Fruit fly (Drosophila melanogaster): ENCODE data around the gene bon.
A peak's percentile ranks its signal among the peaks of the same experiment; 100 is the strongest.

Gene bon

DNA sequence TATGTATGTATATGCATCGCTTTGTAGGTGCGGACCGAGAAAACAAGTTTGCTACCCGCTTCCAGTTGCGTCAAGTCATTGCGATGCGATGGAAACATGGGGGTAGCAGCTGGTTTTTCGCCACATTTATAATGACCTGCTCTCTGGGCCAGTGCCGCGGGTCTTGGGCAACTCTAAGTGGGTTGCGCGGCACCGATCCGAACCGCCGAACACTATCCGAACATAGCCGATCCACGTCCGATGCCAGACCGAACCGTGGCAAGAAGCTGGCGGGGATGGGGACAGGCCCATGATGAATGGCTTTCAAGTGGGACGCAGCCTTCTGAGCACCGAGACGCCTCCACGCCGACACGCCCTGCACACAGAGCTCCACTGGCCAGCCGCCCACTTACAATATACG is 11.1 kb downstream of the bon start (continued):
- no peak for TF ChIP-seq CG11762 (GFP tag; optimal IDR thresholded peaks at IDR 0.05; ENCODE audit: insufficient read depth)
- no peak for TF ChIP-seq CG6808 (GFP tag; optimal IDR thresholded peaks at IDR 0.05)
- no peak for TF ChIP-seq CG4318 (GFP tag; optimal IDR thresholded peaks at IDR 0.05)
- no peak for TF ChIP-seq Met (GFP tag; optimal IDR thresholded peaks at IDR 0.05)
- TF ChIP-seq Eip93F (GFP tag; optimal IDR thresholded peaks at IDR 0.05) = no peak
- TF ChIP-seq CG6792 (GFP tag; optimal IDR thresholded peaks at IDR 0.05) = no peak
- no peak for TF ChIP-seq Gug (GFP tag; IDR thresholded peaks at IDR 0.05)
- TF ChIP-seq CG8632 (GFP tag; optimal IDR thresholded peaks at IDR 0.05) = no peak
- no peak for TF ChIP-seq fkh (GFP tag; optimal IDR thresholded peaks at IDR 0.05)
- no peak for TF ChIP-seq Ets21C (GFP tag; optimal IDR thresholded peaks at IDR 0.05)
- no peak for TF ChIP-seq esn (GFP tag; optimal IDR thresholded peaks at IDR 0.05)
- TF ChIP-seq CG6854 (GFP tag; optimal IDR thresholded peaks at IDR 0.05) = no peak
- TF ChIP-seq CG6276 (GFP tag; optimal IDR thresholded peaks at IDR 0.05) = peak; percentile 20
- TF ChIP-seq CG1621 (tag; optimal IDR thresholded peaks at IDR 0.05) = peak; percentile 59
- TF ChIP-seq CG7368 (GFP tag; optimal IDR thresholded peaks at IDR 0.05) = no peak
- no peak for TF ChIP-seq CG11902 (GFP tag; optimal IDR thresholded peaks at IDR 0.05)
- no peak for TF ChIP-seq Sox15 (GFP tag; optimal IDR thresholded peaks at IDR 0.05)

DNA sequence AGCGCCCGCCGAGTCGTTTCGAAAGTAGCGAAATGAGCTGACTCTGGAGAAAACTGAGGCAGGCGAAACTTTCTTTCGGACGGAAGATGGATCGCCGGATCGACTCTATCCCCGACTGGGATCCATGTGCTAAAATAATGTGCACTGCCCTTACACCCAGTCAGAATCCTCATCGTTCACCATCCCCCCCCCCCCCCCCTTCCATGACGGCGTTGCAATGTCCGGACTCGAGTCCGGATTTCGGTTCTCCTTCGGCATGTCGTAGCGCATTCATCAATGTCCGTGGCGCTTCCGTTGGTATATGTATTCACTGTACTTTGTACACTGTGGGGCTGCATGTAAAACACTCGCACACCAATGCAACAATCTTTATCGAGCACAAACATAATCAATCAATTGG is 12.1 kb downstream of the bon start:
- TF ChIP-seq lz (GFP tag; optimal IDR thresholded peaks at IDR 0.05) (no peak), Gug (GFP tag; IDR thresholded peaks at IDR 0.05) (no peak), CG1621 (tag; optimal IDR thresholded peaks at IDR 0.05) (peak; percentile 6)

DNA sequence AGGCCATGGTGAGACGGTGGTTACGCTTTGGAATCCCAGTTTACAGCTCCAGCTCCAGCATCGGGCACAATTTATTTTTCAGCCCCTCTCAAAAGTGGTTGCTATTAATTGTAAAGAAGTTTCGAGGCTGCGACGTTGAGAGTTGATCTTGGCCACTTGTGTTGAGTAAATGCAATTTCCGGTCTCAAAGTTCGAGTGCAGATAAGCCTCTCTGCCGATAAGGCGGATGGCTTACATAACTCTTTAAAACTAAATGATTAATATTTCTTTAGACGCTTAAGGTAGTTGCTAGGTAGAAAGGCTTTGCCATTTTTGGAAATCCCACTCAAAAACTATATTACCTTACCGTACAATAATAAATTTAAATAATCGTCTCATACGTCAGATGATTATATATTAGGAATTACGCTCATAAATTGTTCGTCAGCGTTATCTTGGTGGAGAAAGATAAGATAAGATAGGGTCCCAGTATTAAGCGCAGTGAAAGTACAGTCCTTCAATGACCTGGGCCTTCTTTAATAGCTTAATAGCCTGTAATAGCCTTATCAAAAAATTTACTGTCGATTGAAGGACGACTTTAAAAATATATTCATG is 12.7 kb downstream of the bon start:
- no peak for TF ChIP-seq CG6792 (GFP tag; optimal IDR thresholded peaks at IDR 0.05)
- no peak for TF ChIP-seq Hr4 (GFP tag; optimal IDR thresholded peaks at IDR 0.05)
- no peak for TF ChIP-seq ss (GFP tag; optimal IDR thresholded peaks at IDR 0.05)
- TF ChIP-seq Hr39 (GFP tag; optimal IDR thresholded peaks at IDR 0.05) = no peak
- TF ChIP-seq spab (GFP tag; optimal IDR thresholded peaks at IDR 0.05) = no peak
- TF ChIP-seq Sox102F (GFP tag; optimal IDR thresholded peaks at IDR 0.05) = no peak
- TF ChIP-seq topi (GFP tag; optimal IDR thresholded peaks at IDR 0.05) = no peak
- TF ChIP-seq pdm3 (GFP tag; optimal IDR thresholded peaks at IDR 0.05) = no peak
- no peak for TF ChIP-seq CG6163 (GFP tag; IDR thresholded peaks at IDR 0.05)
- TF ChIP-seq CG32006 (GFP tag; optimal IDR thresholded peaks at IDR 0.05) = no peak
- TF ChIP-seq dsx (GFP tag; optimal IDR thresholded peaks at IDR 0.05; ENCODE audit: poor library complexity, severe bottlenecking) = no peak

DNA sequence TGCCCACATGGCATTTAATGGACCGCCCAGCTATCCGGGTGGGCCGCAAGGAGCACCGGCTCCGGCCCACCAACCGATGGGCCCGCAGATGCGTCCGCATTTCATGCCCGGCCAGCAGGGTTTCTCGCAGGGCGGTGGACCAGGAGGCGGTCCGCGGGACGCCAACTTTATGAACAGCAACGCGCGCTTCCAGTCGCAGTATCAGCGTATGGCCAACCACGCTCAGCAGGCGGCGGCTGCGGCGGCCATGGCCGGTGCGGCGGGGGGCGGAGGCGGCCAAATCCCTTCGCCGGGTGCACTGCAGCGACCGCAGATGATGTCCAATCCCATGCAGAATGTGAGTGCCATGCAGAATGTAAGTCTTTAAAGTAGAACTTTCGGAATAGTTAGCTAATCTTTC is 15.3 kb downstream of the bon start:
- TF ChIP-seq Hr39 (GFP tag; optimal IDR thresholded peaks at IDR 0.05) (no peak), CG6276 (GFP tag; optimal IDR thresholded peaks at IDR 0.05) (no peak), Hr4 (GFP tag; optimal IDR thresholded peaks at IDR 0.05) (no peak)

DNA sequence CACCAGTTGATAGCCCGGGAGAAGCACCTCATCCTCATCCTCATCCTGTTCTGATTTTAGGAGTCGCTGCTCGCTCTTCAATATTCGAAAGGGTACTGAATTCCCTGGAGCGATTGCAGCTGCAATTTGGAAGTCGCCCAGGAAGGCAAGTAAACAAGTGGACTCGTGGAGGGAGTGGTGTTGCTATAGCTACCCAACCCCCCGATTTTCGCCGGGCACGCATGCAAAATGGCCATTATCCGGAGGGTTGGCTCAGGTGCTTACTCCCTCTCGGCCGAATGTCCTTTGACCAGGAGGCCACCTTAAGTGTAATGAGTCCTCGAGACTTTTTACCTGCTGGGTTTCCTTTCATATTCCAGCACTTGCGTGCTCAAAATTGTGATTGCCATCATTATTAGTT is 23.9 kb downstream of the bon start, which contains the start of gene CG15923:
TSS of gene CG15923 (minus strand) at position 101 of the 400 bp plus-strand sequence.
- no peak for TF ChIP-seq CG11902 (GFP tag; optimal IDR thresholded peaks at IDR 0.05)
- no peak for TF ChIP-seq vri (GFP tag; optimal IDR thresholded peaks at IDR 0.05)
- no peak for TF ChIP-seq ss (GFP tag; optimal IDR thresholded peaks at IDR 0.05)
- TF ChIP-seq eg (GFP tag; IDR thresholded peaks at IDR 0.05) = no peak
- no peak for TF ChIP-seq dac (GFP tag; optimal IDR thresholded peaks at IDR 0.05)
- no peak for TF ChIP-seq CG8319 (GFP tag; optimal IDR thresholded peaks at IDR 0.05)
- no peak for TF ChIP-seq dsx (GFP tag; optimal IDR thresholded peaks at IDR 0.05; ENCODE audit: poor library complexity, severe bottlenecking)
- TF ChIP-seq CG4318 (GFP tag; optimal IDR thresholded peaks at IDR 0.05) = no peak
- no peak for TF ChIP-seq Met (GFP tag; optimal IDR thresholded peaks at IDR 0.05)
- no peak for TF ChIP-seq pdm3 (GFP tag; optimal IDR thresholded peaks at IDR 0.05)
- no peak for TF ChIP-seq Ets21C (GFP tag; optimal IDR thresholded peaks at IDR 0.05)
- TF ChIP-seq fd59A (GFP tag; optimal IDR thresholded peaks at IDR 0.05) = no peak
- TF ChIP-seq esn (GFP tag; optimal IDR thresholded peaks at IDR 0.05) = no peak
- TF ChIP-seq CG15336 (GFP tag; IDR thresholded peaks at IDR 0.05) = no peak
- TF ChIP-seq Ets96B (tag; optimal IDR thresholded peaks at IDR 0.05) = no peak
- TF ChIP-seq CG10631 (GFP tag; optimal IDR thresholded peaks at IDR 0.05) = no peak
- no peak for TF ChIP-seq CG16779 (tag; optimal IDR thresholded peaks at IDR 0.05)
- TF ChIP-seq Hr4 (GFP tag; optimal IDR thresholded peaks at IDR 0.05) = no peak
- no peak for TF ChIP-seq CG3032 (tag; optimal IDR thresholded peaks at IDR 0.05)
- TF ChIP-seq CG11294 (GFP tag; IDR thresholded peaks at IDR 0.05) = no peak

All from whole organism, prepupa.